Worm (Caenorhabditis elegans) whole organism, mixed stage, embryonic: ENCODE data around the gene T04F8.2.
A peak's percentile ranks its signal among the peaks of the same experiment; 100 is the strongest.

ENCODE experiments used
- ces-1 ChIP-seq: fragments of 150-350 bp; optimal IDR thresholded peaks from 2 replicates; lab custom pipeline; 2014; ENCODE audit warnings: missing biosample characterization, missing genetic modification reagents, missing genetic modification characterization
- lsy-2 ChIP-seq: fragments of 150-350 bp; optimal IDR thresholded peaks from 2 replicates; lab custom pipeline; 2014; ENCODE audit warnings: missing biosample characterization, missing genetic modification characterization
- mep-1 ChIP-seq: fragments of 150-350 bp; optimal IDR thresholded peaks from 2 replicates; lab custom pipeline; 2017; ENCODE audit warnings: missing biosample characterization, missing genetic modification reagents, missing genetic modification characterization, inconsistent platforms
- nhr-12 ChIP-seq: fragments of 150-350 bp; optimal IDR thresholded peaks from 2 replicates; lab custom pipeline; 2014; ENCODE audit warnings: missing biosample characterization, missing genetic modification characterization
- nhr-76 ChIP-seq: sonication (generic microtip); optimal IDR thresholded peaks from 2 replicates; lab custom pipeline; 2017; ENCODE audit warnings: missing biosample characterization, missing genetic modification characterization
- unc-39 ChIP-seq: fragments of 150-350 bp; optimal IDR thresholded peaks from 2 replicates; lab custom pipeline; 2014; ENCODE audit warnings: missing biosample characterization, missing genetic modification characterization
- ztf-11 ChIP-seq: fragments of 150-350 bp; optimal IDR thresholded peaks from 2 replicates; lab custom pipeline; 2014; ENCODE audit warnings: missing biosample characterization, missing genetic modification characterization

- no peak for TF ChIP-seq lsy-2 (tag; lab: Kevin White, UChicago)
- TF ChIP-seq nhr-12 (tag; lab: Kevin White, UChicago), result no peak
- no peak for TF ChIP-seq nhr-76 (tag; lab: Kevin White, UChicago)
- peak; percentile 64 for TF ChIP-seq mep-1 (tag; lab: Kevin White, UChicago)
- TF ChIP-seq ztf-11 (tag; lab: Kevin White, UChicago), result no peak
- no peak for TF ChIP-seq unc-39 (tag; lab: Kevin White, UChicago)
- peak; percentile 53 for TF ChIP-seq ces-1 (GFP tag; lab: Kevin White, UChicago)
Observed at ce11 chrX:11656519-11657006, at the start of gene T04F8.2.
